Worm (Caenorhabditis elegans) whole organism, early embryonic: Measurements from ENCODE around the gene C09B8.4.

ENCODE experiments used
- ceh-13 ChIP-seq: fragments of 200-800 bp; sonication (Bioruptor generic); optimal IDR thresholded peaks from 2 replicates; lab custom pipeline; 2018; ENCODE audit warnings: mild to moderate bottlenecking, missing genetic modification characterization, missing compliant biosample characterization
- ets-7 ChIP-seq: sonication (generic microtip); optimal IDR thresholded peaks from 2 replicates; lab custom pipeline; 2016; ENCODE audit warnings: missing genotype, missing genetic modification characterization, missing compliant biosample characterization

- TF ChIP-seq ceh-13 (GFP tag; lab: Kevin White, UChicago) (no peak), ets-7 (tag; lab: Kevin White, UChicago) (no peak)
Measured at ce11 chrX:6031169-6031568, 11.4 kb upstream of the C09B8.4 start, which contains the start of gene ipp-5.
